Fruit fly (Drosophila melanogaster): ENCODE data around the gene CG3610.
A peak's percentile ranks its signal among the peaks of the same experiment; 100 is the strongest.

CG3610 gene

dm6 chr3R:14844743-14845142 is at the start of gene CG3610:
Gene CG3610 (plus strand): TSS chr3R:14845043.
- TF ChIP-seq Hey (tag; optimal IDR thresholded peaks at IDR 0.05): no peak

dm6 chr3R:14796294-14796693 is 48.5 kb upstream of the CG3610 start, which contains the start of gene CG14855:
Gene CG14855 (plus strand): TSS chr3R:14796305.
- no peak for TF ChIP-seq CTCF (GFP tag; optimal IDR thresholded peaks at IDR 0.05)
- TF ChIP-seq jumu (GFP tag; optimal IDR thresholded peaks at IDR 0.05): no peak
- no peak for TF ChIP-seq Eip74EF (GFP tag; optimal IDR thresholded peaks at IDR 0.05)
- TF ChIP-seq CG10959 (GFP tag; IDR thresholded peaks at IDR 0.05): no peak
- TF ChIP-seq CG12659 (GFP tag; optimal IDR thresholded peaks at IDR 0.05): no peak
- no peak for TF ChIP-seq CG4707 (GFP tag; optimal IDR thresholded peaks at IDR 0.05)
- TF ChIP-seq GATAe (GFP tag; conservative IDR thresholded peaks at IDR 0.05): peak; percentile 63; the same call in 1 of the 2 replicates
- TF ChIP-seq CG17612 (GFP tag; IDR thresholded peaks at IDR 0.05): no peak
- no peak for TF ChIP-seq sqz (GFP tag; optimal IDR thresholded peaks at IDR 0.05)
- TF ChIP-seq mirr (GFP tag; optimal IDR thresholded peaks at IDR 0.05): no peak
- no peak for TF ChIP-seq CG15601 (tag; optimal IDR thresholded peaks at IDR 0.05)
- no peak for TF ChIP-seq BEAF-32 (GFP tag; optimal IDR thresholded peaks at IDR 0.05)
- no peak for TF ChIP-seq Asciz (GFP tag; optimal IDR thresholded peaks at IDR 0.05)
- TF ChIP-seq CG17359 (tag; optimal IDR thresholded peaks at IDR 0.05): no peak
- TF ChIP-seq CG32767 (GFP tag; IDR thresholded peaks at IDR 0.05): no peak
- no peak for TF ChIP-seq slou (GFP tag; optimal IDR thresholded peaks at IDR 0.05)
- TF ChIP-seq dati (GFP tag; IDR thresholded peaks at IDR 0.05): no peak
- TF ChIP-seq Atf-2 (GFP tag; optimal IDR thresholded peaks at IDR 0.05): no peak
- TF ChIP-seq CG30403 (GFP tag; optimal IDR thresholded peaks at IDR 0.05): no peak
- no peak for TF ChIP-seq inv (GFP tag; IDR thresholded peaks at IDR 0.05; ENCODE audit: partially characterized antibody)
- no peak for TF ChIP-seq CG1603 (tag; optimal IDR thresholded peaks at IDR 0.05)
- no peak for TF ChIP-seq CG14710 (tag; optimal IDR thresholded peaks at IDR 0.05)
- TF ChIP-seq gfzf (GFP tag; optimal IDR thresholded peaks at IDR 0.05): no peak
- no peak for TF ChIP-seq ewg (GFP tag; optimal IDR thresholded peaks at IDR 0.05)
- no peak for TF ChIP-seq CG17829 (tag; optimal IDR thresholded peaks at IDR 0.05)
- TF ChIP-seq CG6813 (GFP tag; optimal IDR thresholded peaks at IDR 0.05): peak; percentile 4
- no peak for TF ChIP-seq CG10462 (GFP tag; optimal IDR thresholded peaks at IDR 0.05)
- no peak for TF ChIP-seq da (GFP tag; optimal IDR thresholded peaks at IDR 0.05)
- TF ChIP-seq Meics (GFP tag; optimal IDR thresholded peaks at IDR 0.05): no peak
- TF ChIP-seq Chrac-16 (GFP tag; optimal IDR thresholded peaks at IDR 0.05): no peak
- TF ChIP-seq grau (tag; optimal IDR thresholded peaks at IDR 0.05): no peak
- TF ChIP-seq CG14014 (GFP tag; IDR thresholded peaks at IDR 0.05): no peak
- no peak for TF ChIP-seq Fer1 (GFP tag; optimal IDR thresholded peaks at IDR 0.05)
- no peak for TF ChIP-seq fd102C (GFP tag; optimal IDR thresholded peaks at IDR 0.05)
- no peak for TF ChIP-seq lov (optimal IDR thresholded peaks at IDR 0.05)
- TF ChIP-seq lov (GFP tag; IDR thresholded peaks at IDR 0.05): no peak
- TF ChIP-seq CG14050 (GFP tag; IDR thresholded peaks at IDR 0.05): no peak
- no peak for TF ChIP-seq CG13287 (GFP tag; IDR thresholded peaks at IDR 0.05; ENCODE audit: partially characterized antibody)
- no peak for TF ChIP-seq CG11723 (GFP tag; optimal IDR thresholded peaks at IDR 0.05)
- TF ChIP-seq CG6791 (GFP tag; IDR thresholded peaks at IDR 0.05; ENCODE audit: partially characterized antibody): no peak
- TF ChIP-seq ab (GFP tag; optimal IDR thresholded peaks at IDR 0.05): no peak
- no peak for TF ChIP-seq onecut (GFP tag; IDR thresholded peaks at IDR 0.05)
- TF ChIP-seq Hr78 (GFP tag; optimal IDR thresholded peaks at IDR 0.05): peak in 1 of 2 experiments; percentile 4
- no peak for TF ChIP-seq pan (optimal IDR thresholded peaks at IDR 0.05)
- no peak for TF ChIP-seq pan (GFP tag; optimal IDR thresholded peaks at IDR 0.05 in 1 of 2, IDR thresholded peaks at IDR 0.05 in 1 of 2)
- no peak for TF ChIP-seq CG18599 (GFP tag; optimal IDR thresholded peaks at IDR 0.05)
- TF ChIP-seq grn (GFP tag; optimal IDR thresholded peaks at IDR 0.05): peak; percentile 89
- TF ChIP-seq chinmo (GFP tag; IDR thresholded peaks at IDR 0.05; ENCODE audit: partially characterized antibody): 0 out of 4 replicates have a peak, but pooled peaks have one; percentile 55
